Worm (Caenorhabditis elegans) whole organism, L1 larva: ENCODE measurements around the gene rmd-3.
A peak's percentile ranks its signal among the peaks of the same experiment; 100 is the strongest.

Source experiments
- C04F5.9 ChIP-seq: sonication (generic microtip); optimal IDR thresholded peaks from 2 replicates; lab custom pipeline; 2016; ENCODE audit warnings: missing genetic modification characterization, missing compliant biosample characterization
- C34B4.2 ChIP-seq: sonication (generic microtip); optimal IDR thresholded peaks from 2 replicates; lab custom pipeline; 2017; ENCODE audit warnings: mild to moderate bottlenecking, missing genetic modification characterization, missing compliant biosample characterization
- F16B12.6 ChIP-seq: fragments of 150-350 bp; optimal IDR thresholded peaks from 2 replicates; lab custom pipeline; 2014; ENCODE audit warnings: missing biosample characterization, missing genetic modification characterization
- aha-1 ChIP-seq: fragments of 150-350 bp; optimal IDR thresholded peaks from 2 replicates; lab custom pipeline; 2014; ENCODE audit warnings: missing biosample characterization, missing genetic modification characterization
- aly-2 ChIP-seq: fragments of 150-350 bp; optimal IDR thresholded peaks from 2 replicates; lab custom pipeline; 2014; ENCODE audit warnings: missing biosample characterization, missing genetic modification characterization
- ama-1 ChIP-seq: fragments of 150-350 bp; optimal IDR thresholded peaks from 2 replicates; lab custom pipeline; 2014
- blmp-1 ChIP-seq: fragments of 150-350 bp; optimal IDR thresholded peaks from 2 replicates; lab custom pipeline; 2014; ENCODE audit warnings: missing biosample characterization, missing genetic modification characterization
- ceh-8 ChIP-seq: fragments of 200-800 bp; sonication (Bioruptor generic); optimal IDR thresholded peaks from 2 replicates; lab custom pipeline; 2018; ENCODE audit warnings: mild to moderate bottlenecking, missing genetic modification characterization, moderate library complexity, missing compliant biosample characterization
- ceh-82 ChIP-seq, 3 experiments: fragments of 150-350 bp in 1 of 3; sonication (generic microtip) in 2 of 3; optimal IDR thresholded peaks; 2 replicates each; lab custom pipeline; 2014 to 2017; ENCODE audit warnings: missing biosample characterization in 3 of 3, missing genetic modification characterization in 3 of 3
- efl-1 ChIP-seq, 4 experiments: fragments of 150-350 bp; optimal IDR thresholded peaks in 3 of 4; peaks in 1 of 4; 1 replicate in 1 of 4; 2 replicates in 3 of 4; lab custom pipeline; 2014; ENCODE audit warnings: missing biosample characterization in 2 of 4, missing genetic modification characterization in 2 of 4, missing genetic modification reagents in 2 of 4
- efl-3 ChIP-seq: fragments of 200-800 bp; sonication (Bioruptor generic); optimal IDR thresholded peaks from 2 replicates; lab custom pipeline; 2018; ENCODE audit warnings: mild to moderate bottlenecking, missing genetic modification characterization, missing compliant biosample characterization
- elt-3 ChIP-seq, 6 experiments: fragments of 150-350 bp in 1 of 6; sonication (generic microtip); optimal IDR thresholded peaks; 2 replicates each; lab custom pipeline; 2017 to 2018; ENCODE audit warnings: missing biosample characterization in 6 of 6, missing genetic modification characterization in 6 of 6, inconsistent platforms in 1 of 6
- ets-5 ChIP-seq: fragments of 200-800 bp; sonication (Bioruptor generic); IDR thresholded peaks from 2 replicates; pipeline ENCODE4 v1.3.6; 2022; ENCODE audit warnings: missing genetic modification characterization, missing compliant biosample characterization
- fkh-10 ChIP-seq: sonication (generic microtip); optimal IDR thresholded peaks from 2 replicates; lab custom pipeline; 2017; ENCODE audit warnings: missing biosample characterization, missing genetic modification reagents, missing genetic modification characterization
- fkh-4 ChIP-seq: sonication (generic microtip); optimal IDR thresholded peaks from 2 replicates; lab custom pipeline; 2016; ENCODE audit warnings: missing compliant biosample characterization, missing genetic modification characterization, borderline replicate concordance
- fkh-8 ChIP-seq: sonication (generic microtip); optimal IDR thresholded peaks from 2 replicates; lab custom pipeline; 2016; ENCODE audit warnings: mild to moderate bottlenecking, missing genetic modification characterization, missing compliant biosample characterization
- fos-1 ChIP-seq: fragments of 150-350 bp; optimal IDR thresholded peaks from 2 replicates; lab custom pipeline; 2014; ENCODE audit warnings: missing biosample characterization, missing genetic modification characterization
- irx-1 ChIP-seq: sonication (generic microtip); optimal IDR thresholded peaks from 2 replicates; lab custom pipeline; 2016; ENCODE audit warnings: missing genetic modification characterization, missing compliant biosample characterization
- isw-1 ChIP-seq: fragments of 200-800 bp; sonication (Bioruptor generic); IDR thresholded peaks from 2 replicates; pipeline ENCODE4 v1.3.6; 2022; ENCODE audit warnings: missing genetic modification characterization, missing compliant biosample characterization
- jun-1 ChIP-seq: fragments of 150-350 bp; optimal IDR thresholded peaks from 2 replicates; lab custom pipeline; 2014; ENCODE audit warnings: missing biosample characterization, missing genetic modification reagents, missing genetic modification characterization
- lin-14 ChIP-seq: fragments of 200-800 bp; sonication (Bioruptor generic); optimal IDR thresholded peaks from 2 replicates; lab custom pipeline; 2018; ENCODE audit warnings: mild to moderate bottlenecking, missing genetic modification characterization, moderate library complexity, missing compliant biosample characterization
- lin-15B ChIP-seq: fragments of 150-350 bp; sonication (generic microtip); optimal IDR thresholded peaks from 3 replicates; lab custom pipeline; 2014; ENCODE audit warnings: missing biosample characterization, missing genetic modification characterization
- lin-35 ChIP-seq, 2 experiments: fragments of 150-350 bp; optimal IDR thresholded peaks; 2 replicates each; lab custom pipeline; 2014; ENCODE audit warnings: missing biosample characterization in 2 of 2, missing genetic modification characterization in 2 of 2, missing genetic modification reagents in 2 of 2
- lir-3 ChIP-seq: sonication (generic microtip); optimal IDR thresholded peaks from 2 replicates; lab custom pipeline; 2016; ENCODE audit warnings: mild to moderate bottlenecking, missing genetic modification characterization, moderate library complexity, missing compliant biosample characterization; ENCODE audit not compliant: poor library complexity
- lsy-2 ChIP-seq, 2 experiments: fragments of 150-350 bp; optimal IDR thresholded peaks; 2 replicates each; lab custom pipeline; 2014; ENCODE audit warnings: missing biosample characterization in 2 of 2, missing genetic modification characterization in 2 of 2
- mef-2 ChIP-seq: fragments of 150-350 bp; optimal IDR thresholded peaks from 2 replicates; lab custom pipeline; 2014; ENCODE audit warnings: missing biosample characterization, missing genetic modification characterization
- nhr-19 ChIP-seq: fragments of 200-800 bp; sonication (Bioruptor generic); conservative IDR thresholded peaks from 2 replicates; pipeline ENCODE4 v1.3.6; 2022; ENCODE audit warnings: missing genetic modification characterization, missing compliant biosample characterization
- nhr-237 ChIP-seq: fragments of 150-350 bp; optimal IDR thresholded peaks from 2 replicates; lab custom pipeline; 2014; ENCODE audit warnings: missing biosample characterization, missing genetic modification characterization
- nhr-28 ChIP-seq: fragments of 150-350 bp; optimal IDR thresholded peaks from 2 replicates; lab custom pipeline; 2014; ENCODE audit warnings: missing biosample characterization, missing genetic modification characterization
- nhr-47 ChIP-seq: sonication (generic microtip); optimal IDR thresholded peaks from 2 replicates; lab custom pipeline; 2016; ENCODE audit warnings: mild to moderate bottlenecking, missing genetic modification characterization, moderate library complexity, missing compliant biosample characterization
- nhr-71 ChIP-seq: sonication (generic microtip); optimal IDR thresholded peaks from 2 replicates; lab custom pipeline; 2016; ENCODE audit warnings: mild to moderate bottlenecking, missing genetic modification characterization, moderate library complexity, missing compliant biosample characterization
- nhr-76 ChIP-seq: sonication (generic microtip); optimal IDR thresholded peaks from 2 replicates; lab custom pipeline; 2017; ENCODE audit warnings: missing biosample characterization, missing genetic modification characterization
- nhr-77 ChIP-seq: fragments of 150-350 bp; optimal IDR thresholded peaks from 2 replicates; lab custom pipeline; 2014; ENCODE audit warnings: missing biosample characterization, missing genetic modification characterization
- nhr-90 ChIP-seq: sonication (generic microtip); optimal IDR thresholded peaks from 2 replicates; lab custom pipeline; 2016; ENCODE audit warnings: mild to moderate bottlenecking, missing genetic modification characterization, missing compliant biosample characterization; ENCODE audit not compliant: poor library complexity
- pag-3 ChIP-seq: sonication (generic microtip); optimal IDR thresholded peaks from 2 replicates; lab custom pipeline; 2017; ENCODE audit warnings: missing genetic modification characterization, mild to moderate bottlenecking, missing compliant biosample characterization, antibody characterized with exemption, borderline replicate concordance; ENCODE audit not compliant: insufficient read depth
- pqm-1 ChIP-seq: sonication (generic microtip); optimal IDR thresholded peaks from 3 replicates; lab custom pipeline; 2017; ENCODE audit warnings: missing biosample characterization, missing genetic modification characterization
- rnt-1 ChIP-seq: sonication (generic microtip); optimal IDR thresholded peaks from 2 replicates; lab custom pipeline; 2016; ENCODE audit warnings: mild to moderate bottlenecking, missing genetic modification characterization, moderate library complexity, missing compliant biosample characterization
- skn-1 ChIP-seq: fragments of 150-350 bp; optimal IDR thresholded peaks from 2 replicates; lab custom pipeline; 2014; ENCODE audit warnings: missing biosample characterization, missing genetic modification characterization
- snpc-4 ChIP-seq: fragments of 150-350 bp; optimal IDR thresholded peaks from 2 replicates; lab custom pipeline; 2014; ENCODE audit warnings: missing biosample characterization, missing genetic modification characterization
- snu-23 ChIP-seq: sonication (generic microtip); optimal IDR thresholded peaks from 2 replicates; lab custom pipeline; 2016; ENCODE audit warnings: missing genetic modification characterization, missing compliant biosample characterization
- sptf-1 ChIP-seq: fragments of 150-350 bp; optimal IDR thresholded peaks from 2 replicates; lab custom pipeline; 2014; ENCODE audit warnings: missing biosample characterization, missing genetic modification characterization
- sup-37 ChIP-seq: fragments of 200-800 bp; sonication (Bioruptor generic); optimal IDR thresholded peaks from 2 replicates; lab custom pipeline; 2018; ENCODE audit warnings: mild to moderate bottlenecking, missing genetic modification characterization, missing compliant biosample characterization
- swsn-7 ChIP-seq: sonication (generic microtip); optimal IDR thresholded peaks from 2 replicates; lab custom pipeline; 2016; ENCODE audit warnings: missing genetic modification characterization, missing compliant biosample characterization
- tbx-2 ChIP-seq: sonication (generic microtip); optimal IDR thresholded peaks from 2 replicates; lab custom pipeline; 2016; ENCODE audit warnings: missing genetic modification characterization, missing compliant biosample characterization
- tlp-1 ChIP-seq: fragments of 150-350 bp; optimal IDR thresholded peaks from 2 replicates; lab custom pipeline; 2014; ENCODE audit warnings: missing biosample characterization, missing genetic modification characterization
- unc-130 ChIP-seq: fragments of 150-350 bp; optimal IDR thresholded peaks from 2 replicates; lab custom pipeline; 2017; ENCODE audit warnings: missing biosample characterization, missing genetic modification characterization, inconsistent platforms
- unc-86 ChIP-seq: sonication (generic microtip); optimal IDR thresholded peaks from 2 replicates; lab custom pipeline; 2016; ENCODE audit warnings: missing genetic modification characterization, missing compliant biosample characterization
- unc-98 ChIP-seq: fragments of 200-800 bp; sonication (Bioruptor generic); IDR thresholded peaks from 2 replicates; pipeline ENCODE4 v1.3.6; 2022; ENCODE audit warnings: missing genetic modification characterization, missing compliant biosample characterization
- xbp-1 ChIP-seq: sonication (generic microtip); optimal IDR thresholded peaks from 2 replicates; lab custom pipeline; 2016; ENCODE audit warnings: missing genetic modification characterization, missing compliant biosample characterization
- ztf-11 ChIP-seq, 2 experiments: sonication (generic microtip); optimal IDR thresholded peaks; 2 replicates each; lab custom pipeline; 2016 to 2017; ENCODE audit warnings: missing genetic modification characterization in 2 of 2, missing biosample characterization in 1 of 2, missing compliant biosample characterization in 1 of 2

Gene rmd-3

ce11 chrII:11297217-11297738, 42.1 kb downstream of the rmd-3 start, which contains the start of gene saps-1 (continued):
- TF ChIP-seq elt-3 (tag; optimal IDR thresholded peaks at IDR 0.05; lab: Kevin White, UChicago) (peak in 1 of 6 experiments; percentile 14), swsn-7 (tag; lab: Kevin White, UChicago) (no peak), nhr-76 (tag; lab: Kevin White, UChicago) (no peak), nhr-77 (no peak), nhr-28 (tag; lab: Kevin White, UChicago) (no peak), C34B4.2 (no peak), nhr-19 (GFP tag; lab: Robert Waterston, UW) (no peak), lin-14 (no peak), F16B12.6 (tag; lab: Kevin White, UChicago) (peak; percentile 87), nhr-90 (tag; lab: Kevin White, UChicago) (no peak), ama-1 (lab: Kevin White, UChicago) (no peak), mef-2 (tag; lab: Kevin White, UChicago) (no peak), xbp-1 (tag; lab: Kevin White, UChicago) (no peak), sptf-1 (no peak), efl-3 (GFP tag; lab: Kevin White, UChicago) (no peak), ceh-82 (tag; optimal IDR thresholded peaks at IDR 0.05; lab: Kevin White, UChicago) (peak in 1 of 3 experiments; percentile 52), tbx-2 (no peak), rnt-1 (tag; lab: Kevin White, UChicago) (peak; percentile 35), irx-1 (tag; lab: Kevin White, UChicago) (no peak), tlp-1 (tag; lab: Kevin White, UChicago) (no peak), C04F5.9 (no peak), skn-1 (tag; lab: Kevin White, UChicago) (no peak), fkh-8 (tag; lab: Kevin White, UChicago) (no peak), aly-2 (tag; lab: Kevin White, UChicago) (no peak), pag-3 (tag; lab: Kevin White, UChicago) (no peak), aha-1 (tag; lab: Kevin White, UChicago) (no peak), jun-1 (tag; lab: Kevin White, UChicago) (no peak)

ce11 chrII:11293433-11293832, 46.0 kb downstream of the rmd-3 start, which contains the start of gene C47G2.4:
Gene C47G2.4 (minus strand): TSS chrII:11293606.
- TF ChIP-seq unc-86 (tag; lab: Kevin White, UChicago) (peak; percentile 54), lin-14 (peak; percentile 83), pqm-1 (no peak), sup-37 (GFP tag; lab: Kevin White, UChicago) (no peak), lsy-2 (tag; optimal IDR thresholded peaks at IDR 0.05; lab: Kevin White, UChicago) (peak; percentile 77 to 78), ets-5 (no peak), irx-1 (tag; lab: Kevin White, UChicago) (no peak), nhr-47 (tag; lab: Kevin White, UChicago) (peak; percentile 78), unc-98 (peak; percentile 18; the same call in 1 of the 2 replicates), fkh-4 (tag; lab: Kevin White, UChicago) (no peak), isw-1 (GFP tag; lab: Robert Waterston, UW) (peak; percentile 55), blmp-1 (peak; percentile 69), fos-1 (tag; lab: Kevin White, UChicago) (peak; percentile 12), unc-130 (tag; lab: Kevin White, UChicago) (peak; percentile 20), nhr-71 (tag; lab: Kevin White, UChicago) (peak; percentile 81), ceh-8 (GFP tag; lab: Kevin White, UChicago) (no peak), snu-23 (GFP tag; lab: Kevin White, UChicago) (peak; percentile 79), snpc-4 (tag; lab: Kevin White, UChicago) (peak; percentile 24), lir-3 (peak; percentile 70), fkh-10 (GFP tag; lab: Kevin White, UChicago) (no peak), C04F5.9 (peak; percentile 32), lin-35 (GFP tag; optimal IDR thresholded peaks at IDR 0.05; lab: Kevin White, UChicago) (peak; percentile 76 to 84), nhr-90 (tag; lab: Kevin White, UChicago) (peak; percentile 64), mef-2 (tag; lab: Kevin White, UChicago) (no peak), lin-15B (tag; lab: Kevin White, UChicago) (peak; percentile 58), efl-1 (optimal IDR thresholded peaks at IDR 0.05; lab: Kevin White, UChicago) (peak; percentile 79), efl-1 (GFP tag; optimal IDR thresholded peaks at IDR 0.05 in 1 of 2; lab: Kevin White, UChicago) (peak; percentile 76 to 97), xbp-1 (tag; lab: Kevin White, UChicago) (peak; percentile 64), jun-1 (tag; lab: Kevin White, UChicago) (peak; percentile 4), tlp-1 (tag; lab: Kevin White, UChicago) (no peak), nhr-237 (tag; lab: Kevin White, UChicago) (no peak), ztf-11 (tag; optimal IDR thresholded peaks at IDR 0.05; lab: Kevin White, UChicago) (peak in 1 of 2 experiments; percentile 26), tbx-2 (peak; percentile 55), nhr-19 (GFP tag; lab: Robert Waterston, UW) (peak; percentile 60), elt-3 (tag; optimal IDR thresholded peaks at IDR 0.05; lab: Kevin White, UChicago) (peak in 1 of 6 experiments; percentile 20)
